Worm (Caenorhabditis elegans) whole organism, mixed stage, embryonic: ENCODE measurements around the gene srh-23.

Source experiments
- bed-3 ChIP-seq: fragments of 200-800 bp; sonication (Bioruptor generic); optimal IDR thresholded peaks from 3 replicates; lab custom pipeline; 2018; ENCODE audit warnings: mild to moderate bottlenecking, missing genetic modification characterization, moderate library complexity, missing compliant biosample characterization
- unc-39 ChIP-seq: fragments of 150-350 bp; optimal IDR thresholded peaks from 2 replicates; lab custom pipeline; 2014; ENCODE audit warnings: missing biosample characterization, missing genetic modification characterization
- unc-62 ChIP-seq: fragments of 150-350 bp; optimal IDR thresholded peaks from 2 replicates; lab custom pipeline; 2014; ENCODE audit warnings: missing biosample characterization, missing genetic modification reagents, missing genetic modification characterization

DNA sequence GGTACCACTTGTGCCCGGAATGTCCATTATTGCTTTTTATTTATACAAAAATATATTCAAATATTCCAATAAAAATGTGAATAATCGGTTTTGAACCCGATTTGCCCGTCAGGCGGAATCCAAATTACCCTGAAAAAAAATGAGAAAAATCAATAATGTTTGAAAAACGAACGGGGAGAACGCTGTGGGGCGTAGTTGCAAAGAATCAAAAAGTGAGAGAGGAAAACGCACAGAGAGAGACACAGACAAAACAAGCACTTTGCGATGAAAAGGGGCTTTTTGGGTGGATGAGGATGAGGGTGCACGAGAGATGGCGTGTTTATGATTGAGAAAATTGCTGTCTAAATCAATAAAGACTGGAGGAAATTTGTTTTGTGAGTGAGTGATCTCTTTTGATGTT is 42.1 kb downstream of the srh-23 start, which contains the start of gene tam-1:
- TF ChIP-seq unc-62 (GFP tag; lab: Kevin White, UChicago) (no peak), unc-39 (tag; lab: Kevin White, UChicago) (no peak), bed-3 (no peak)
